Worm (Caenorhabditis elegans): Measurements from ENCODE around the gene smf-1.

Gene smf-1

DNA sequence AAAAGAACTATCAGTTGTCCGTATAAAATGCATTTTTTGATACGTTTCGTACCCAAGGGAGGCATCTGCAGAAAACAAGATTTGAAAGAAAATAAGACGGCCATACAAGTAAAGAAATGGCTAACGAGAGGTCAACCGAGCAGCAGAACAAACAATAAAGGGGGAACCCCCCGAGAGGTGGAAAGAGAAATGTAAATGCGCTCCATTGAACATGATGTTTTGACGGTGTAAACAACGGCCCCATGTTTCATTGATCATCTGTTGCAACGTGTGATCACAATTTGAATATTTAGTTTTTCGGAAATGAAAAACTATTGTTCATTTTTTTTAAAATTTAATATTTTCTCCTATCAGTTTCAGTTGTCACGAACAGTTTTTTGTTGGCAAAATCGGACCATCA is 6.7 kb upstream of the smf-1 start, which contains the start of gene K11G12.6:
TSS of gene K11G12.6 (minus strand) at position 65 of the 400 bp plus-strand sequence.
- no peak for TF ChIP-seq madf-2 (tag; optimal IDR thresholded peaks at IDR 0.05)
- TF ChIP-seq rnt-1 (tag; optimal IDR thresholded peaks at IDR 0.05) = no peak
- no peak for TF ChIP-seq tbx-7 (tag; optimal IDR thresholded peaks at IDR 0.05)
- no peak for TF ChIP-seq K09A11.1 (tag; optimal IDR thresholded peaks at IDR 0.05; ENCODE audit: insufficient read depth)
- no peak for TF ChIP-seq ama-1 (optimal IDR thresholded peaks at IDR 0.05)
- no peak for TF ChIP-seq ref-2 (tag; optimal IDR thresholded peaks at IDR 0.05)

DNA sequence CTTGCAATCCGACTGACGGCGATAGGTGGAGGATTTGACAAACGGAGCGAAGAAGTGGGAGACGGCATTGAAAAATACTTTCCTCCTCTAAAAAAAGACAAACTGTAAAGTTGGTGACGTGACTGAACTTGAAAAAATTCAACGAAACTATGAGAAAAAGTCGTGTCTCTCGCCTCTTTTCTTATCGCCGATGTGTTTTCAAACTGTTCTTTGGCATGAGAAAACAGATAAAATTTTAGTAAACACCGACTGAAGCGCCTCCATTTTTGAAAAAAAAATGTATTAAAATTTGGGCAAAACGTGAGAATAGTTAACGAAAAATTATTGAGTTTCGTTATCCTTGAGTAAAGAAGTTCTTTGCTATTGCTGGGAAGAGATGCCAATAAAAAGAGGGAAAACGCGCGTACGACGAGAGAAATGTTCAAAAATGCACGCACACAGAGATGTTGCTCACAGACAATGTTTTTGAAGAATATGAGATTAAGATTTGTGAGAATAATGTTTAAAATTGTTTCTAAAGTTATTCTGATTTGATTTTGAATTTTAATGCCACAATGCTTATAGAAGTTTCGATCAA is 6.0 kb upstream of the smf-1 start:
- peak; percentile 24 for TF ChIP-seq unc-42 (tag; optimal IDR thresholded peaks at IDR 0.05)
- no peak for TF ChIP-seq hlh-30 (tag; optimal IDR thresholded peaks at IDR 0.05; ENCODE audit: insufficient read depth)

DNA sequence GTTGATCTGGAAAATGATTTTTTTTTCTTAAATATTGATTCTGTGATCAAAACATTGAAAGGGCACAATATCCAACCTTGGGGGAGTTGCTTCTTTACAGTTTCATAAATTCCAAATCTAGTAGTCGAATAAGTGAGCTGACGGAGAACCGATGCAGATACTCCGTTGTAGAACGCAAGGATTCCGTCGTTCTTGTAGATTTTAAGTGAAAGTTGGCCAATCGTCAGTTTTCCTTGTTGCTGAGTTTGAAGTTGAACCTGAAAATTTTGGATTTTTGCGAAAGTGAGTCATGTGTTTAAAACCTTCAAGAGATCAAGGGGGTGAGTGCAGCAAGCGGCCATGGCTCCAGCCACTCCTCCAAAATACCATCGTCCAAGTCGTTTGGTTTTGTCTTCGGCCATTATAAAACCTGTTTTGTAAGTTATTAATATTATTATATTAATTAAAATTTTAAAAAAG is 2.4 kb upstream of the smf-1 start, which contains the start of gene slc-25A10:
TSS of gene slc-25A10 (minus strand) at position 409 of the 459 bp plus-strand sequence.
- no peak for TF ChIP-seq ama-1 (optimal IDR thresholded peaks at IDR 0.05)
- no peak for TF ChIP-seq ceh-18 (tag; optimal IDR thresholded peaks at IDR 0.05)
- no peak for TF ChIP-seq hlh-30 (tag; optimal IDR thresholded peaks at IDR 0.05; ENCODE audit: insufficient read depth)
- TF ChIP-seq ceh-14 (tag; optimal IDR thresholded peaks at IDR 0.05) = no peak
- TF ChIP-seq ceh-31 (tag; optimal IDR thresholded peaks at IDR 0.05) = no peak
- TF ChIP-seq C08G9.2 (tag; optimal IDR thresholded peaks at IDR 0.05) = no peak
- no peak for TF ChIP-seq nhr-11 (tag; optimal IDR thresholded peaks at IDR 0.05)
- no peak for TF ChIP-seq ceh-2 (tag; optimal IDR thresholded peaks at IDR 0.05)

DNA sequence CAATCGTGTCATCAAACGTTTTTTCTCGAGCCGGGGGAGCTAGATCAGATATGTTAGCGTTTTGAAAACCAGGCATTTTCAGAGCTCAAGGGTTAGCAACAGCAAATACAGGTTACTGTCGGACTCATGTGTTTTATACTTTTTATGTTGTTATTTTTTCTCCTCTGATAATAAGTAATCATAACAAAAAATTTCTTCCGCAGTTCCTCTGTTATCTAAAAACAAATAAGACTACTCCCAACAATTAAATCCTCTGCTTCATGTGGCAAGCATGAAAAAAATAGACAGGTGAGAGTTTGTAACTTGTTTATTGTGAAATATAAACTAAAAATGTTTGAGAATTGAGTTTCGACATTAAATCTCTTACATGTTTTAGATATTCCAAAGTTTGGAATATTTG is 4.3 kb downstream of the smf-1 start, which contains the start of gene smf-2:
TSS of gene smf-2 (minus strand) at position 101 of the 400 bp plus-strand sequence.
- TF ChIP-seq C38D4.7 (GFP tag; optimal IDR thresholded peaks at IDR 0.05) (no peak), fkh-6 (tag; optimal IDR thresholded peaks at IDR 0.05) (no peak), unc-55 (GFP tag; optimal IDR thresholded peaks at IDR 0.05) (no peak), hlh-6 (tag; optimal IDR thresholded peaks at IDR 0.05) (no peak), ceh-19 (GFP tag; optimal IDR thresholded peaks at IDR 0.05) (no peak), fkh-10 (GFP tag; optimal IDR thresholded peaks at IDR 0.05) (no peak), rnt-1 (tag; optimal IDR thresholded peaks at IDR 0.05) (no peak), elt-4 (tag; optimal IDR thresholded peaks at IDR 0.05) (no peak), lin-11 (tag; optimal IDR thresholded peaks at IDR 0.05) (no peak), sox-4 (tag; optimal IDR thresholded peaks at IDR 0.05) (no peak), ceh-6 (GFP tag; optimal IDR thresholded peaks at IDR 0.05) (no peak), unc-86 (tag; optimal IDR thresholded peaks at IDR 0.05) (no peak), ztf-16 (tag; optimal IDR thresholded peaks at IDR 0.05) (no peak), tbx-7 (tag; optimal IDR thresholded peaks at IDR 0.05) (no peak), odd-2 (tag; optimal IDR thresholded peaks at IDR 0.05) (no peak), C08G9.2 (tag; optimal IDR thresholded peaks at IDR 0.05) (no peak)

DNA sequence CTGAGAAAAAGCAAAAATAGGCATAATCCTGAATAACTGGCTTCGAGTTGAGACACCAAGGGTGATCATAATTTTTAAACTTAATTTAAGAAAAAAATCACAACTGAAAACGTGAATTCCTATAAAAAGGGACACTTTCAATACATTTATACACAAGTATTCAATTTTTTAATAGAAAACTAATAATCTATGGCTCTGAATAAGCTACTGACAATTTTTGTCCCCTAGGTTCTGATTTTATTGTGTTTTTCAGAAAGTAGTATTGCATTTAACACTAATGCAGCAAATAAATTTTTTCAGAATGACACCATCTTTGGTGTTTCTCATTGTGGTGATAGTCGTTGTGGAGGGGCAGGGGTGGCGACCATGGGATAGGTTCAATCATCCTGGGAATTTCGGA is 9.6 kb downstream of the smf-1 start, which contains the start of gene nas-11:
TSS of gene nas-11 (plus strand) at position 301 of the 400 bp plus-strand sequence.
- TF ChIP-seq ceh-14 (tag; optimal IDR thresholded peaks at IDR 0.05) = no peak

DNA sequence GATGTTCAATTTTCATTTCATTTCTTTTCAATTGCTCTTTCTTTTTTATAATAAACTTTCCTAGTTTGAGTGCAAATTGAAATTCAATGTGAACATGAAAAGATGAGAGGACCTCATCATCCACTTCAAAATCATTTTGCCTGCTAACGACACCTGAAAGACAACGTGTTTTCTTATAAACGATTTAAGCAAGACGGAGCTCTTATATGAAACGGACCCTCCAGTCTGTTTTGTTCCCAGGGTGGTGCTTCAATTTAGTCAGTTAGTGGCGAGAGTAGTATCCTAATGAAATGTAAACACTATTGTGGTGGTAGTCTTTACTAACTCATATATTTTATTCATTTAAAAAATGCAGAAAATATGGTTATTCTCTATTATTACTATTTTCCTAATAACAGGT is 13.6 kb downstream of the smf-1 start, which contains the start of gene acr-3:
TSS of gene acr-3 (plus strand) at position 301 of the 400 bp plus-strand sequence.
- no peak for TF ChIP-seq ceh-14 (tag; optimal IDR thresholded peaks at IDR 0.05)
- no peak for TF ChIP-seq zip-5 (tag; optimal IDR thresholded peaks at IDR 0.05)
- TF ChIP-seq K09A11.1 (tag; optimal IDR thresholded peaks at IDR 0.05; ENCODE audit: insufficient read depth) = no peak
- no peak for TF ChIP-seq ref-2 (tag; optimal IDR thresholded peaks at IDR 0.05)
- TF ChIP-seq hlh-8 (tag; optimal IDR thresholded peaks at IDR 0.05) = no peak
- TF ChIP-seq ceh-18 (tag; optimal IDR thresholded peaks at IDR 0.05) = no peak
- TF ChIP-seq ztf-16 (tag; optimal IDR thresholded peaks at IDR 0.05) = no peak
- TF ChIP-seq pha-2 (tag; optimal IDR thresholded peaks at IDR 0.05) = no peak
- no peak for TF ChIP-seq dmd-4 (tag; optimal IDR thresholded peaks at IDR 0.05; ENCODE audit: borderline replicate concordance)
- TF ChIP-seq gmeb-2 (tag; optimal IDR thresholded peaks at IDR 0.05) = no peak
- no peak for TF ChIP-seq che-1 (tag; optimal IDR thresholded peaks at IDR 0.05)
- TF ChIP-seq dve-1 (tag; optimal IDR thresholded peaks at IDR 0.05) = no peak
- TF ChIP-seq pros-1 (tag; optimal IDR thresholded peaks at IDR 0.05) = no peak
- no peak for TF ChIP-seq hlh-13 (GFP tag; optimal IDR thresholded peaks at IDR 0.05)
- no peak for TF ChIP-seq unc-86 (tag; optimal IDR thresholded peaks at IDR 0.05)
- TF ChIP-seq C08G9.2 (tag; optimal IDR thresholded peaks at IDR 0.05) = no peak
- TF ChIP-seq ceh-34 (tag; optimal IDR thresholded peaks at IDR 0.05) = no peak
